Worm (Caenorhabditis elegans) whole organism, mixed stage, embryonic: Measurements from ENCODE around the gene ZK673.4.

Source experiments
- bed-3 ChIP-seq: fragments of 200-800 bp; sonication (Bioruptor generic); optimal IDR thresholded peaks from 3 replicates; lab custom pipeline; 2018; ENCODE audit warnings: mild to moderate bottlenecking, missing genetic modification characterization, moderate library complexity, missing compliant biosample characterization
- lsy-2 ChIP-seq: fragments of 150-350 bp; optimal IDR thresholded peaks from 2 replicates; lab custom pipeline; 2014; ENCODE audit warnings: missing biosample characterization, missing genetic modification characterization
- nhr-12 ChIP-seq: fragments of 150-350 bp; optimal IDR thresholded peaks from 2 replicates; lab custom pipeline; 2014; ENCODE audit warnings: missing biosample characterization, missing genetic modification characterization
- nhr-76 ChIP-seq: sonication (generic microtip); optimal IDR thresholded peaks from 2 replicates; lab custom pipeline; 2017; ENCODE audit warnings: missing biosample characterization, missing genetic modification characterization
- pha-4 ChIP-seq: fragments of 150-350 bp; optimal IDR thresholded peaks from 2 replicates; lab custom pipeline; 2018; ENCODE audit warnings: missing biosample characterization, missing genetic modification reagents, missing genetic modification characterization
- sem-2 ChIP-seq: fragments of 200-800 bp; sonication (Bioruptor generic); optimal IDR thresholded peaks from 2 replicates; lab custom pipeline; 2018; ENCODE audit warnings: mild to moderate bottlenecking, missing genetic modification characterization, missing compliant biosample characterization
- snpc-4 ChIP-seq: fragments of 150-350 bp; optimal IDR thresholded peaks from 2 replicates; lab custom pipeline; 2014; ENCODE audit warnings: missing biosample characterization, missing genetic modification characterization
- sptf-1 ChIP-seq: sonication (generic microtip); optimal IDR thresholded peaks from 2 replicates; lab custom pipeline; 2017; ENCODE audit warnings: mild to moderate bottlenecking, missing genetic modification characterization, moderate library complexity, missing compliant biosample characterization

- no peak for TF ChIP-seq nhr-12 (tag; lab: Kevin White, UChicago)
- no peak for TF ChIP-seq pha-4 (tag; lab: Kevin White, UChicago)
- no peak for TF ChIP-seq lsy-2 (tag; lab: Kevin White, UChicago)
- no peak for TF ChIP-seq sptf-1 (tag; lab: Kevin White, UChicago)
- TF ChIP-seq bed-3, result no peak
- TF ChIP-seq snpc-4 (tag; lab: Kevin White, UChicago), result no peak
- TF ChIP-seq nhr-76 (tag; lab: Kevin White, UChicago), result no peak
- no peak for TF ChIP-seq sem-2 (GFP tag; lab: Kevin White, UChicago)
Observed at ce11 chrII:10435836-10436235, 16.9 kb upstream of the ZK673.4 start, which contains the start of gene cut-4.
